Fruit fly (Drosophila melanogaster): ENCODE data around the gene CG6980.

Gene CG6980

dm6 chr3R:24787042-24787565 is 20.3 kb upstream of the CG6980 start, which contains the start of gene CG5805 (continued):
- TF ChIP-seq CG18011 (GFP tag; optimal IDR thresholded peaks at IDR 0.05), result peak; percentile 61
- TF ChIP-seq odd (GFP tag; optimal IDR thresholded peaks at IDR 0.05), result peak; percentile 84
- TF ChIP-seq CG15696 (tag; optimal IDR thresholded peaks at IDR 0.05), result peak; percentile 22
- 0 out of 2 replicates have a peak, but pooled peaks have one; percentile 44 for TF ChIP-seq Doc2 (GFP tag; IDR thresholded peaks at IDR 0.05)
- peak; percentile 78 for TF ChIP-seq CG17385 (GFP tag; optimal IDR thresholded peaks at IDR 0.05)
- TF ChIP-seq knrl (GFP tag; IDR thresholded peaks at IDR 0.05; ENCODE audit: partially characterized antibody), result no peak; the same call in 2 of the 3 replicates
- 0 out of 2 replicates have a peak, but pooled peaks have one; percentile 29 for TF ChIP-seq Bgb (GFP tag; IDR thresholded peaks at IDR 0.05; ENCODE audit: partially characterized antibody)
- peak; percentile 57 for TF ChIP-seq Deaf1 (tag; optimal IDR thresholded peaks at IDR 0.05)
- TF ChIP-seq ac (GFP tag; optimal IDR thresholded peaks at IDR 0.05), result peak; percentile 52
- peak; percentile 35 for TF ChIP-seq tx (GFP tag; optimal IDR thresholded peaks at IDR 0.05)
- TF ChIP-seq Sin3A (optimal IDR thresholded peaks at IDR 0.05), result no peak
- TF ChIP-seq CG15073 (GFP tag; optimal IDR thresholded peaks at IDR 0.05), result no peak
- peak; percentile 67 for TF ChIP-seq luna (GFP tag; optimal IDR thresholded peaks at IDR 0.05)
- TF ChIP-seq CG15479 (GFP tag; optimal IDR thresholded peaks at IDR 0.05), result no peak
- TF ChIP-seq oc (tag; optimal IDR thresholded peaks at IDR 0.05), result peak; percentile 20
- peak; percentile 86 for TF ChIP-seq CG10543 (GFP tag; optimal IDR thresholded peaks at IDR 0.05)
- peak; percentile 76 for TF ChIP-seq CG43689 (GFP tag; IDR thresholded peaks at IDR 0.05)
- peak; percentile 43; the same call in 2 of the 3 replicates for TF ChIP-seq CG6791 (GFP tag; IDR thresholded peaks at IDR 0.05; ENCODE audit: partially characterized antibody)
- TF ChIP-seq Atf3 (GFP tag; optimal IDR thresholded peaks at IDR 0.05), result peak; percentile 47
- no peak for TF ChIP-seq yki (optimal IDR thresholded peaks at IDR 0.05)
- TF ChIP-seq HLH4C (GFP tag; IDR thresholded peaks at IDR 0.05; ENCODE audit: partially characterized antibody), result no peak
- TF ChIP-seq CG1647 (GFP tag; optimal IDR thresholded peaks at IDR 0.05), result peak; percentile 66
- TF ChIP-seq ind (GFP tag; optimal IDR thresholded peaks at IDR 0.05), result peak; percentile 62
- peak; percentile 66 for TF ChIP-seq CG12942 (GFP tag; optimal IDR thresholded peaks at IDR 0.05)
- TF ChIP-seq CG4730 (GFP tag; IDR thresholded peaks at IDR 0.05), result peak; percentile 50; the same call in 1 of the 2 replicates
- TF ChIP-seq CG14441 (GFP tag; IDR thresholded peaks at IDR 0.05), result peak; percentile 72
- TF ChIP-seq CG12071 (GFP tag; optimal IDR thresholded peaks at IDR 0.05), result peak; percentile 84
- no peak for TF ChIP-seq zf30C (GFP tag; optimal IDR thresholded peaks at IDR 0.05)
- TF ChIP-seq usp (GFP tag; optimal IDR thresholded peaks at IDR 0.05), result no peak
- peak; percentile 61 for TF ChIP-seq Sox102F (GFP tag; optimal IDR thresholded peaks at IDR 0.05)
- peak; percentile 63 for TF ChIP-seq CG3995 (GFP tag; optimal IDR thresholded peaks at IDR 0.05)
- peak; percentile 93 for TF ChIP-seq CG11456 (GFP tag; IDR thresholded peaks at IDR 0.05)
- peak; percentile 94 for TF ChIP-seq Rfx (GFP tag; IDR thresholded peaks at IDR 0.05)
- peak; percentile 57 for TF ChIP-seq CG13424 (tag; optimal IDR thresholded peaks at IDR 0.05)
- TF ChIP-seq Ssrp (tag; optimal IDR thresholded peaks at IDR 0.05), result peak; percentile 58
- TF ChIP-seq al (GFP tag; IDR thresholded peaks at IDR 0.05), result peak; percentile 84
- peak; percentile 65 for TF ChIP-seq CG17829 (tag; optimal IDR thresholded peaks at IDR 0.05)
- peak; percentile 58 for TF ChIP-seq CG16863 (GFP tag; optimal IDR thresholded peaks at IDR 0.05)
- peak; percentile 76 for TF ChIP-seq BtbVII (GFP tag; optimal IDR thresholded peaks at IDR 0.05)
- TF ChIP-seq CG7839 (tag; optimal IDR thresholded peaks at IDR 0.05), result peak; percentile 81
- TF ChIP-seq NFAT (GFP tag; IDR thresholded peaks at IDR 0.05), result peak; percentile 78
- TF ChIP-seq Optix (GFP tag; IDR thresholded peaks at IDR 0.05), result peak; percentile 71; the same call in 2 of the 3 replicates
- TF ChIP-seq ranshi (GFP tag; IDR thresholded peaks at IDR 0.05), result peak; percentile 79
- TF ChIP-seq ara (GFP tag; IDR thresholded peaks at IDR 0.05), result peak; percentile 73
- peak; percentile 75 for TF ChIP-seq CG6854 (GFP tag; optimal IDR thresholded peaks at IDR 0.05)
- peak; percentile 90 for TF ChIP-seq ftz-f1 (GFP tag; optimal IDR thresholded peaks at IDR 0.05)
- no peak for TF ChIP-seq Hr39 (optimal IDR thresholded peaks at IDR 0.05)
- TF ChIP-seq CG5245 (GFP tag; optimal IDR thresholded peaks at IDR 0.05), result peak; percentile 60
- TF ChIP-seq CG2712 (tag; optimal IDR thresholded peaks at IDR 0.05), result peak; percentile 70
- TF ChIP-seq lola (GFP tag; optimal IDR thresholded peaks at IDR 0.05), result no peak
- TF ChIP-seq p53 (GFP tag; optimal IDR thresholded peaks at IDR 0.05), result peak; percentile 54

Measured in whole organism, embryonic.